Fruit fly (Drosophila melanogaster): ENCODE data around the gene Rpt3R.

DNA sequence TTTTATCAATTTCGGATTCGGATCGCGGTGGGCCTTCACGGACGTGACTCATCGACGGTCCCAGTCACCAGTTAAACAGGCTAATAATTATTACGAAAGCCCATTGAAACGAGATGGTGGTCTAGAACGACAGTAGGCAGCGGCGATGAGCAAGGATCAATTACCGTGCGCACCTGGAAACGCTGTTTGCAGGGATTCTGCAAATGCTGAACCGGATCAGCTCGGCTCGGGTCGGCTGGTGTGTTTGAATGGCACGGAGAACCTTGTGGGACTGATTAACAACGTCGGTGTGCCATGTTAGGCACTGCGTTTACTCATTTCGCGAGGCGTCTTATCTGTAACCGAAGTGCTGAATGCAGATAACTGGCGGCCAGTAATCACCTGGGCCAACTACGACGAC is 17.8 kb upstream of the Rpt3R start, which contains the start of gene Whamy:
- no peak for TF ChIP-seq CG8478 (optimal IDR thresholded peaks at IDR 0.05)
- no peak for TF ChIP-seq psq (optimal IDR thresholded peaks at IDR 0.05)
- no peak for TF ChIP-seq EcR (GFP tag; optimal IDR thresholded peaks at IDR 0.05)
- no peak for TF ChIP-seq pan (optimal IDR thresholded peaks at IDR 0.05)
- TF ChIP-seq usp (GFP tag; optimal IDR thresholded peaks at IDR 0.05), result no peak
- TF ChIP-seq Dll (optimal IDR thresholded peaks at IDR 0.05), result no peak

Data from whole organism.